Comparison of ENCODE assay signal across 2 fruit fly cellular contexts in genomic region chr2L:18936056-18936455, dm6.
TF ChIP-seq lines count a peak whose summit lies in the region.

No protein-coding gene starts in this region.

TF ChIP-seq in whole organism, adult, 20 proteins besides CTCF, POLR2A, EP300 and RAD21 (continued from another document):
- TF ChIP-seq Clk (GFP tag; optimal IDR thresholded peaks at IDR 0.05; lab: Kevin White, UChicago) (peak; percentile 39), ovo (GFP tag; optimal IDR thresholded peaks at IDR 0.05; lab: Kevin White, UChicago) (no peak)

TF ChIP-seq in whole organism, embryonic, 481 proteins besides CTCF, POLR2A, EP300 and RAD21 (continued from another document):
- peak; percentile 86 for TF ChIP-seq Deaf1 (tag; optimal IDR thresholded peaks at IDR 0.05; lab: Kevin White, UChicago)
- no peak for TF ChIP-seq CG12071 (GFP tag; optimal IDR thresholded peaks at IDR 0.05; lab: Kevin White, UChicago)
- no peak for TF ChIP-seq zen2 (GFP tag; IDR thresholded peaks at IDR 0.05; lab: Robert Waterston, UW; ENCODE audit: partially characterized antibody)
- no peak for TF ChIP-seq Sox102F (GFP tag; optimal IDR thresholded peaks at IDR 0.05; lab: Kevin White, UChicago)
- TF ChIP-seq CG12155 (GFP tag; optimal IDR thresholded peaks at IDR 0.05; lab: Kevin White, UChicago), result no peak
- 0 out of 2 replicates have a peak, but pooled peaks have one; percentile 20 for TF ChIP-seq CG17328 (GFP tag; IDR thresholded peaks at IDR 0.05; lab: Robert Waterston, UW)
- peak; percentile 1 for TF ChIP-seq B-H2 (GFP tag; optimal IDR thresholded peaks at IDR 0.05; lab: Kevin White, UChicago)
- no peak for TF ChIP-seq repo (GFP tag; optimal IDR thresholded peaks at IDR 0.05; lab: Kevin White, UChicago)
- TF ChIP-seq Nf-YA (GFP tag; IDR thresholded peaks at IDR 0.05; lab: Robert Waterston, UW), result peak; percentile 81
- TF ChIP-seq ash1 (GFP tag; optimal IDR thresholded peaks at IDR 0.05; lab: Kevin White, UChicago), result peak; percentile 1
- no peak for TF ChIP-seq gsb (GFP tag; IDR thresholded peaks at IDR 0.05; lab: Robert Waterston, UW)
- no peak for TF ChIP-seq CG8290 (GFP tag; optimal IDR thresholded peaks at IDR 0.05; lab: Kevin White, UChicago)
- no peak for TF ChIP-seq CG8290 (tag; optimal IDR thresholded peaks at IDR 0.05; lab: Kevin White, UChicago)
- peak; percentile 43; the same call in 1 of the 3 replicates for TF ChIP-seq sr (GFP tag; IDR thresholded peaks at IDR 0.05; lab: Robert Waterston, UW)
- 0 out of 2 replicates have a peak, but pooled peaks have one; percentile 16 for TF ChIP-seq Xrp1 (GFP tag; IDR thresholded peaks at IDR 0.05; lab: Robert Waterston, UW)
- TF ChIP-seq fd102C (GFP tag; optimal IDR thresholded peaks at IDR 0.05; lab: Kevin White, UChicago), result no peak
- peak; percentile 12 for TF ChIP-seq abd-A (tag; optimal IDR thresholded peaks at IDR 0.05; lab: Kevin White, UChicago)
- TF ChIP-seq Ets97D (GFP tag; optimal IDR thresholded peaks at IDR 0.05; lab: Kevin White, UChicago), result peak; percentile 1
- no peak for TF ChIP-seq CG7987 (GFP tag; optimal IDR thresholded peaks at IDR 0.05; lab: Kevin White, UChicago)
- TF ChIP-seq CG33557 (GFP tag; optimal IDR thresholded peaks at IDR 0.05; lab: Kevin White, UChicago), result peak; percentile 1
- peak; percentile 81 for TF ChIP-seq ci (GFP tag; IDR thresholded peaks at IDR 0.05; lab: Robert Waterston, UW)
- TF ChIP-seq mirr (GFP tag; optimal IDR thresholded peaks at IDR 0.05; lab: Kevin White, UChicago), result no peak
- 0 out of 2 replicates have a peak, but pooled peaks have one; percentile 28 for TF ChIP-seq Atf6 (GFP tag; IDR thresholded peaks at IDR 0.05; lab: Robert Waterston, UW)
- no peak; the same call in 1 of the 2 replicates for TF ChIP-seq HLH3B (GFP tag; IDR thresholded peaks at IDR 0.05; lab: Robert Waterston, UW)
- peak; percentile 47; the same call in 1 of the 2 replicates for TF ChIP-seq CG13287 (GFP tag; IDR thresholded peaks at IDR 0.05; lab: Robert Waterston, UW; ENCODE audit: partially characterized antibody)
- TF ChIP-seq fru (optimal IDR thresholded peaks at IDR 0.05; lab: Kevin White, UChicago), result no peak
- peak; percentile 19 for TF ChIP-seq nmo (GFP tag; optimal IDR thresholded peaks at IDR 0.05; lab: Kevin White, UChicago)
- no peak for TF ChIP-seq CG13424 (tag; optimal IDR thresholded peaks at IDR 0.05; lab: Kevin White, UChicago)
- peak; percentile 60; the same call in 1 of the 3 replicates for TF ChIP-seq CG2199 (GFP tag; IDR thresholded peaks at IDR 0.05; lab: Robert Waterston, UW)
- no peak for TF ChIP-seq Hmr (GFP tag; optimal IDR thresholded peaks at IDR 0.05; lab: Kevin White, UChicago)
- TF ChIP-seq CG42726 (GFP tag; IDR thresholded peaks at IDR 0.05; lab: Robert Waterston, UW; ENCODE audit: partially characterized antibody), result peak; percentile 78; the same call in 1 of the 2 replicates
- peak; percentile 96 for TF ChIP-seq Nf-YB (GFP tag; optimal IDR thresholded peaks at IDR 0.05; lab: Kevin White, UChicago)
- TF ChIP-seq CG10321 (GFP tag; IDR thresholded peaks at IDR 0.05; lab: Robert Waterston, UW), result peak; percentile 100
- TF ChIP-seq aop (GFP tag; IDR thresholded peaks at IDR 0.05; lab: Robert Waterston, UW), result peak; percentile 56; the same call in 1 of the 2 replicates
- peak; percentile 27; the same call in 1 of the 2 replicates for TF ChIP-seq inv (GFP tag; IDR thresholded peaks at IDR 0.05; lab: Robert Waterston, UW; ENCODE audit: partially characterized antibody)
- peak; percentile 100 for TF ChIP-seq Adf1 (GFP tag; IDR thresholded peaks at IDR 0.05; lab: Robert Waterston, UW)
- TF ChIP-seq Atf-2 (GFP tag; optimal IDR thresholded peaks at IDR 0.05; lab: Kevin White, UChicago), result no peak
- peak; percentile 34; the same call in 1 of the 2 replicates for TF ChIP-seq bbx (GFP tag; IDR thresholded peaks at IDR 0.05; lab: Robert Waterston, UW; ENCODE audit: partially characterized antibody)
- TF ChIP-seq ftz-f1 (GFP tag; optimal IDR thresholded peaks at IDR 0.05; lab: Kevin White, UChicago), result peak; percentile 42
- TF ChIP-seq Opbp (GFP tag; IDR thresholded peaks at IDR 0.05; lab: Robert Waterston, UW; ENCODE audit: partially characterized antibody), result peak; percentile 54; the same call in 1 of the 3 replicates
- TF ChIP-seq Nf-YC (tag; optimal IDR thresholded peaks at IDR 0.05; lab: Kevin White, UChicago), result peak; percentile 98
- TF ChIP-seq Drgx (GFP tag; IDR thresholded peaks at IDR 0.05; lab: Robert Waterston, UW), result peak; percentile 32; the same call in 1 of the 2 replicates
- no peak for TF ChIP-seq CG16779 (GFP tag; IDR thresholded peaks at IDR 0.05; lab: Robert Waterston, UW)
- no peak for TF ChIP-seq ab (GFP tag; optimal IDR thresholded peaks at IDR 0.05; lab: Kevin White, UChicago)
- peak; percentile 10 for TF ChIP-seq CG6254 (GFP tag; optimal IDR thresholded peaks at IDR 0.05; lab: Kevin White, UChicago)
- TF ChIP-seq gt (GFP tag; IDR thresholded peaks at IDR 0.05; lab: Robert Waterston, UW), result no peak
- peak; percentile 38 for TF ChIP-seq HmgZ (tag; optimal IDR thresholded peaks at IDR 0.05; lab: Kevin White, UChicago)
- TF ChIP-seq Usf (GFP tag; optimal IDR thresholded peaks at IDR 0.05; lab: Kevin White, UChicago), result no peak
- TF ChIP-seq Bgb (GFP tag; IDR thresholded peaks at IDR 0.05; lab: Robert Waterston, UW; ENCODE audit: partially characterized antibody), result peak; percentile 37; the same call in 1 of the 2 replicates
- peak; percentile 32; the same call in 1 of the 2 replicates for TF ChIP-seq sna (GFP tag; IDR thresholded peaks at IDR 0.05; lab: Robert Waterston, UW; ENCODE audit: partially characterized antibody)
- TF ChIP-seq bowl (GFP tag; IDR thresholded peaks at IDR 0.05; lab: Robert Waterston, UW), result peak; percentile 45; the same call in 1 of the 2 replicates
- no peak for TF ChIP-seq dimm (GFP tag; IDR thresholded peaks at IDR 0.05; lab: Robert Waterston, UW)
- TF ChIP-seq MBD-R2 (GFP tag; IDR thresholded peaks at IDR 0.05; lab: Robert Waterston, UW), result peak; percentile 25; the same call in 1 of the 2 replicates
- peak; percentile 54 for TF ChIP-seq sens (GFP tag; lab: Kevin White, UChicago)
- TF ChIP-seq twi (tag; optimal IDR thresholded peaks at IDR 0.05; lab: Kevin White, UChicago), result peak; percentile 9
- peak; percentile 48; the same call in 1 of the 2 replicates for TF ChIP-seq CG8765 (GFP tag; IDR thresholded peaks at IDR 0.05; lab: Robert Waterston, UW)
- no peak for TF ChIP-seq CG8388 (GFP tag; optimal IDR thresholded peaks at IDR 0.05; lab: Kevin White, UChicago)
- peak; percentile 29; the same call in 1 of the 2 replicates for TF ChIP-seq stc (GFP tag; IDR thresholded peaks at IDR 0.05; lab: Robert Waterston, UW)
- TF ChIP-seq sc (optimal IDR thresholded peaks at IDR 0.05; lab: Kevin White, UChicago), result no peak
- no peak for TF ChIP-seq sc (GFP tag; optimal IDR thresholded peaks at IDR 0.05; lab: Kevin White, UChicago)
- TF ChIP-seq sob (GFP tag; IDR thresholded peaks at IDR 0.05; lab: Robert Waterston, UW), result 0 out of 2 replicates have a peak, but pooled peaks have one; percentile 30
- no peak for TF ChIP-seq ems (GFP tag; optimal IDR thresholded peaks at IDR 0.05; lab: Kevin White, UChicago)
- no peak for TF ChIP-seq CkIIα-i1 (GFP tag; IDR thresholded peaks at IDR 0.05; lab: Robert Waterston, UW)
- TF ChIP-seq CG34422 (GFP tag; IDR thresholded peaks at IDR 0.05; lab: Robert Waterston, UW), result peak; percentile 74; the same call in 1 of the 3 replicates
- no peak for TF ChIP-seq odd (GFP tag; optimal IDR thresholded peaks at IDR 0.05; lab: Kevin White, UChicago)
- TF ChIP-seq Dll (GFP tag; IDR thresholded peaks at IDR 0.05; lab: Robert Waterston, UW; ENCODE audit: partially characterized antibody), result no peak
- TF ChIP-seq CG11093 (GFP tag; IDR thresholded peaks at IDR 0.05; lab: Robert Waterston, UW), result no peak
- TF ChIP-seq CG12942 (GFP tag; optimal IDR thresholded peaks at IDR 0.05; lab: Kevin White, UChicago), result no peak
- peak; percentile 58; the same call in 1 of the 2 replicates for TF ChIP-seq chm (GFP tag; IDR thresholded peaks at IDR 0.05; lab: Robert Waterston, UW)
- no peak for TF ChIP-seq CG2116 (GFP tag; optimal IDR thresholded peaks at IDR 0.05; lab: Kevin White, UChicago)
- TF ChIP-seq CG15011 (GFP tag; optimal IDR thresholded peaks at IDR 0.05; lab: Kevin White, UChicago), result no peak
- TF ChIP-seq jing (GFP tag; optimal IDR thresholded peaks at IDR 0.05; lab: Kevin White, UChicago), result peak; percentile 59
- peak; percentile 5 for TF ChIP-seq CG8924 (tag; optimal IDR thresholded peaks at IDR 0.05; lab: Kevin White, UChicago)
- no peak for TF ChIP-seq Gsc (GFP tag; IDR thresholded peaks at IDR 0.05; lab: Robert Waterston, UW)
- no peak for TF ChIP-seq CG6765 (GFP tag; optimal IDR thresholded peaks at IDR 0.05; lab: Kevin White, UChicago)
- peak; percentile 49 for TF ChIP-seq cad (GFP tag; optimal IDR thresholded peaks at IDR 0.05; lab: Kevin White, UChicago)
- no peak for TF ChIP-seq grau (tag; optimal IDR thresholded peaks at IDR 0.05; lab: Kevin White, UChicago)
- peak; percentile 73 for TF ChIP-seq crol (GFP tag; IDR thresholded peaks at IDR 0.05; lab: Robert Waterston, UW)
- no peak for TF ChIP-seq dysf (GFP tag; IDR thresholded peaks at IDR 0.05; lab: Robert Waterston, UW)
- TF ChIP-seq otp (GFP tag; IDR thresholded peaks at IDR 0.05; lab: Robert Waterston, UW), result peak; percentile 37; the same call in 1 of the 3 replicates
- peak; percentile 30 for TF ChIP-seq CG3065 (GFP tag; optimal IDR thresholded peaks at IDR 0.05; lab: Kevin White, UChicago)
- 0 out of 3 replicates have a peak, but pooled peaks have one; percentile 8 for TF ChIP-seq CG16813 (GFP tag; IDR thresholded peaks at IDR 0.05; lab: Robert Waterston, UW; ENCODE audit: partially characterized antibody)
- TF ChIP-seq Rfx (GFP tag; IDR thresholded peaks at IDR 0.05; lab: Robert Waterston, UW), result peak; percentile 43; the same call in 1 of the 2 replicates
- TF ChIP-seq CG11247 (GFP tag; IDR thresholded peaks at IDR 0.05; lab: Robert Waterston, UW), result peak; percentile 36; the same call in 1 of the 2 replicates
- TF ChIP-seq NC2β (GFP tag; optimal IDR thresholded peaks at IDR 0.05; lab: Kevin White, UChicago), result no peak
- TF ChIP-seq Stat92E (GFP tag; optimal IDR thresholded peaks at IDR 0.05; lab: Kevin White, UChicago), result no peak
- no peak for TF ChIP-seq ato (GFP tag; IDR thresholded peaks at IDR 0.05; lab: Robert Waterston, UW; ENCODE audit: partially characterized antibody)
- TF ChIP-seq vvl (GFP tag; IDR thresholded peaks at IDR 0.05; lab: Robert Waterston, UW), result peak; percentile 66
- 0 out of 3 replicates have a peak, but pooled peaks have one; percentile 27 for TF ChIP-seq zfh1 (GFP tag; IDR thresholded peaks at IDR 0.05; lab: Robert Waterston, UW)
- TF ChIP-seq pan (optimal IDR thresholded peaks at IDR 0.05; lab: Kevin White, UChicago), result no peak
- TF ChIP-seq pan (GFP tag; optimal IDR thresholded peaks at IDR 0.05 in 1 of 2, IDR thresholded peaks at IDR 0.05 in 1 of 2), result peak in 1 of 2 experiments; percentile 64
- peak; percentile 58; the same call in 1 of the 2 replicates for TF ChIP-seq tna (GFP tag; IDR thresholded peaks at IDR 0.05; lab: Robert Waterston, UW; ENCODE audit: partially characterized antibody)
- peak; percentile 95 for TF ChIP-seq Jarid2 (GFP tag; optimal IDR thresholded peaks at IDR 0.05; lab: Kevin White, UChicago)
- TF ChIP-seq stwl (tag; optimal IDR thresholded peaks at IDR 0.05; lab: Kevin White, UChicago), result peak; percentile 61
- TF ChIP-seq kni (GFP tag; optimal IDR thresholded peaks at IDR 0.05; lab: Kevin White, UChicago), result peak; percentile 4
- TF ChIP-seq CG7839 (tag; optimal IDR thresholded peaks at IDR 0.05; lab: Kevin White, UChicago), result no peak
- TF ChIP-seq CG4360 (GFP tag; IDR thresholded peaks at IDR 0.05; lab: Robert Waterston, UW), result peak; percentile 83
- TF ChIP-seq ranshi (GFP tag; IDR thresholded peaks at IDR 0.05; lab: Robert Waterston, UW), result no peak
- peak; percentile 6 for TF ChIP-seq HLHmδ (GFP tag; optimal IDR thresholded peaks at IDR 0.05; lab: Kevin White, UChicago)
- TF ChIP-seq Mrtf (GFP tag; IDR thresholded peaks at IDR 0.05; lab: Robert Waterston, UW), result no peak
- peak; percentile 15 for TF ChIP-seq nerfin-1 (tag; optimal IDR thresholded peaks at IDR 0.05; lab: Kevin White, UChicago)
- no peak for TF ChIP-seq CG9797 (GFP tag; optimal IDR thresholded peaks at IDR 0.05; lab: Kevin White, UChicago)
- TF ChIP-seq CG14860 (GFP tag; IDR thresholded peaks at IDR 0.05; lab: Robert Waterston, UW; ENCODE audit: partially characterized antibody), result peak; percentile 51; the same call in 2 of the 3 replicates
- TF ChIP-seq cg (GFP tag; optimal IDR thresholded peaks at IDR 0.05; lab: Kevin White, UChicago), result peak; percentile 28
- no peak for TF ChIP-seq Asciz (GFP tag; optimal IDR thresholded peaks at IDR 0.05; lab: Kevin White, UChicago)
- TF ChIP-seq CG12236 (GFP tag; optimal IDR thresholded peaks at IDR 0.05; lab: Kevin White, UChicago), result no peak
- TF ChIP-seq her (GFP tag; optimal IDR thresholded peaks at IDR 0.05; lab: Kevin White, UChicago), result no peak
- TF ChIP-seq CG3995 (GFP tag; optimal IDR thresholded peaks at IDR 0.05; lab: Kevin White, UChicago), result no peak
- no peak for TF ChIP-seq Lim3 (GFP tag; IDR thresholded peaks at IDR 0.05; lab: Robert Waterston, UW)
- peak; percentile 9 for TF ChIP-seq CG11723 (GFP tag; optimal IDR thresholded peaks at IDR 0.05; lab: Kevin White, UChicago)
- no peak for TF ChIP-seq CG7786 (GFP tag; optimal IDR thresholded peaks at IDR 0.05; lab: Kevin White, UChicago)
- TF ChIP-seq rib (GFP tag; IDR thresholded peaks at IDR 0.05; lab: Robert Waterston, UW), result peak; percentile 48; the same call in 1 of the 2 replicates
- TF ChIP-seq ttk (GFP tag; IDR thresholded peaks at IDR 0.05; lab: Robert Waterston, UW), result peak; percentile 29; the same call in 1 of the 2 replicates
- TF ChIP-seq CG6791 (GFP tag; IDR thresholded peaks at IDR 0.05; lab: Robert Waterston, UW; ENCODE audit: partially characterized antibody), result peak; percentile 59; the same call in 2 of the 3 replicates
- TF ChIP-seq org-1 (GFP tag; optimal IDR thresholded peaks at IDR 0.05; lab: Kevin White, UChicago), result no peak
- no peak for TF ChIP-seq CG2120 (GFP tag; optimal IDR thresholded peaks at IDR 0.05; lab: Kevin White, UChicago)
